Worm (Caenorhabditis elegans): ENCODE measurements around the gene srw-77.
"Not testable (repeated sequence)": the region's sequence is repeated elsewhere in the genome, so short reads cannot be mapped to it uniquely, and the experiment has no call there.

DNA sequence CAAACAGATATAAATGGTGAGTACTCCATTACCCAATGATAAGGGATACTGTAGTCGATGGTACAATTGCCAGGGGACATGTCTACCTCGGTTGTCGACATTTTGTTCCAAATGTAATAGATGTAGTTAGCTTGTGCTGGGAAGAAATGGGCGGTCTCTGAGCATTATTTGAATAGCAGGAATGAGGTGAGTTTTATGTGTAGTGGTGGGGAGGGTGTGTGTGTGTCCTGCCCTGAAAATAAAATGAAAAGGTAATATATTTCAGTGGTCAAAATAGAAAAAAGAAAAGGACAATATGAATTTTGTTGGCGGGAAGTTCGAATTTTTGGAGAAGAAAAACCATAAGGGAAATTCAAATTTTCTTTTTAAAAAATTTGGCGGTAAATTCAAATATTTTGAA is 17.4 kb upstream of the srw-77 start, which contains the start of gene Y70C5B.2:
- TF ChIP-seq aly-1 (tag; optimal IDR thresholded peaks at IDR 0.05); scrt-1 (GFP tag; IDR thresholded peaks at IDR 0.05); tbx-37 (GFP tag; conservative IDR thresholded peaks at IDR 0.05); flt-1 (GFP tag; IDR thresholded peaks at IDR 0.05); ama-1 (optimal IDR thresholded peaks at IDR 0.05); ceh-13 (GFP tag; optimal IDR thresholded peaks at IDR 0.05); ceh-36 (tag; optimal IDR thresholded peaks at IDR 0.05); pes-1 (GFP tag; IDR thresholded peaks at IDR 0.05); tra-4 (tag; optimal IDR thresholded peaks at IDR 0.05); hnd-1 (tag; optimal IDR thresholded peaks at IDR 0.05): not testable (repeated sequence)
